Worm (Caenorhabditis elegans) whole organism, L2 larva: ENCODE data around the gene lin-14.

Experiments
- aly-2 ChIP-seq: fragments of 150-350 bp; optimal IDR thresholded peaks from 2 replicates; lab custom pipeline; 2014; ENCODE audit warnings: missing biosample characterization, missing genetic modification characterization
- ama-1 ChIP-seq: fragments of 150-350 bp; optimal IDR thresholded peaks from 2 replicates; lab custom pipeline; 2018; ENCODE audit warnings: inconsistent platforms
- ceh-82 ChIP-seq: fragments of 150-350 bp; optimal IDR thresholded peaks from 2 replicates; lab custom pipeline; 2014; ENCODE audit warnings: missing biosample characterization, missing genetic modification characterization
- gmeb-1 ChIP-seq: fragments of 150-350 bp; optimal IDR thresholded peaks from 2 replicates; lab custom pipeline; 2014; ENCODE audit warnings: missing biosample characterization, missing genetic modification characterization
- lin-13 ChIP-seq: fragments of 150-350 bp; optimal IDR thresholded peaks from 2 replicates; lab custom pipeline; 2014; ENCODE audit warnings: missing biosample characterization, missing genetic modification reagents, missing genetic modification characterization
- mdl-1 ChIP-seq, 2 experiments: fragments of 150-350 bp in 1 of 2; sonication (generic microtip) in 1 of 2; optimal IDR thresholded peaks; 2 replicates each; lab custom pipeline; 2017; ENCODE audit warnings: missing biosample characterization in 2 of 2, missing genetic modification characterization in 2 of 2
- nhr-11 ChIP-seq: fragments of 150-350 bp; optimal IDR thresholded peaks from 2 replicates; lab custom pipeline; 2014; ENCODE audit warnings: missing biosample characterization, missing genetic modification characterization
- nhr-6 ChIP-seq: fragments of 150-350 bp; optimal IDR thresholded peaks from 2 replicates; lab custom pipeline; 2014; ENCODE audit warnings: missing biosample characterization, missing genetic modification characterization
- skn-1 ChIP-seq: sonication (generic microtip); optimal IDR thresholded peaks from 2 replicates; lab custom pipeline; 2017; ENCODE audit warnings: missing biosample characterization, missing genetic modification characterization
- unc-39 ChIP-seq: fragments of 150-350 bp; optimal IDR thresholded peaks from 2 replicates; lab custom pipeline; 2014; ENCODE audit warnings: missing biosample characterization, missing genetic modification characterization
- unc-62 ChIP-seq: fragments of 150-350 bp; optimal IDR thresholded peaks from 2 replicates; lab custom pipeline; 2014; ENCODE audit warnings: missing biosample characterization, missing genetic modification reagents, missing genetic modification characterization

- TF ChIP-seq nhr-11 (no peak), ama-1 (lab: Kevin White, UChicago) (no peak), nhr-6 (tag; lab: Kevin White, UChicago) (no peak), unc-62 (GFP tag; lab: Kevin White, UChicago) (no peak), mdl-1 (tag; optimal IDR thresholded peaks at IDR 0.05; lab: Kevin White, UChicago) (no peak), ceh-82 (tag; lab: Kevin White, UChicago) (no peak), lin-13 (no peak), unc-39 (tag; lab: Kevin White, UChicago) (no peak), gmeb-1 (tag; lab: Kevin White, UChicago) (no peak), aly-2 (tag; lab: Kevin White, UChicago) (no peak), skn-1 (tag; lab: Kevin White, UChicago) (no peak)
Observed at ce11 chrX:11433488-11433887, 31.9 kb upstream of the lin-14 start, which contains the start of gene hum-4.
